Fruit fly (Drosophila melanogaster) whole organism, embryonic: Measurements from ENCODE around the gene Cpr76Bc.

Experiments used
- Adf1 ChIP-seq: fragments of 200-800 bp; sonication (Bioruptor generic); IDR thresholded peaks from 2 replicates; pipeline ENCODE4 v1.3.6; 2022; ENCODE audit warnings: missing biosample characterization, missing genetic modification characterization
- Atf6 ChIP-seq: fragments of 200-800 bp; sonication (Bioruptor generic); IDR thresholded peaks from 2 replicates; pipeline ENCODE4 v1.3.6; 2022; ENCODE audit warnings: missing biosample characterization, missing genetic modification characterization
- CG11504 ChIP-seq: fragments of 200-800 bp; sonication (Bioruptor generic); optimal IDR thresholded peaks from 3 replicates; lab custom pipeline; 2019; ENCODE audit warnings: missing biosample characterization, mild to moderate bottlenecking, missing genetic modification characterization, moderate library complexity
- CG12769 ChIP-seq: fragments of 200-800 bp; sonication (Bioruptor generic); optimal IDR thresholded peaks from 2 replicates; lab custom pipeline; 2019; ENCODE audit warnings: missing biosample characterization, mild to moderate bottlenecking, missing genetic modification characterization, moderate library complexity
- CG13287 ChIP-seq: fragments of 200-800 bp; sonication (Bioruptor generic); IDR thresholded peaks from 2 replicates; pipeline ENCODE4 v1.3.6; 2022; ENCODE audit warnings: missing biosample characterization, missing genetic modification characterization; ENCODE audit not compliant: partially characterized antibody
- CG17612 ChIP-seq: fragments of 200-800 bp; sonication (Bioruptor generic); IDR thresholded peaks from 2 replicates; pipeline ENCODE4 v1.3.6; 2022; ENCODE audit warnings: missing biosample characterization, missing genetic modification characterization
- CG17829 ChIP-seq: fragments of 200-800 bp; optimal IDR thresholded peaks from 2 replicates; lab custom pipeline; 2019; ENCODE audit warnings: missing biosample characterization, mild to moderate bottlenecking, missing genetic modification characterization, moderate library complexity
- CG32532 ChIP-seq: fragments of 200-800 bp; sonication (Bioruptor generic); IDR thresholded peaks from 2 replicates; pipeline ENCODE4 v1.3.6; 2022; ENCODE audit warnings: missing biosample characterization, missing genetic modification characterization
- CG33213 ChIP-seq: fragments of 200-800 bp; sonication (Bioruptor generic); optimal IDR thresholded peaks from 3 replicates; lab custom pipeline; 2016; ENCODE audit warnings: missing biosample characterization, missing genetic modification characterization
- CG6654 ChIP-seq: fragments of 200-800 bp; sonication (Bioruptor generic); optimal IDR thresholded peaks from 2 replicates; lab custom pipeline; 2017; ENCODE audit warnings: missing biosample characterization, mild to moderate bottlenecking, missing genetic modification characterization
- CG6854 ChIP-seq: fragments of 200-800 bp; sonication (Bioruptor generic); optimal IDR thresholded peaks from 3 replicates; lab custom pipeline; 2017; ENCODE audit warnings: missing biosample characterization, mild to moderate bottlenecking, missing genetic modification characterization
- CG8944 ChIP-seq: fragments of 200-800 bp; sonication (Bioruptor generic); optimal IDR thresholded peaks from 3 replicates; lab custom pipeline; 2016; ENCODE audit warnings: missing biosample characterization, missing genetic modification characterization
- CG9797 ChIP-seq: fragments of 200-800 bp; sonication (Bioruptor generic); optimal IDR thresholded peaks from 3 replicates; lab custom pipeline; 2018; ENCODE audit warnings: missing biosample characterization, mild to moderate bottlenecking, missing genetic modification characterization
- CrebB ChIP-seq: fragments of 200-800 bp; sonication (Bioruptor generic); optimal IDR thresholded peaks from 3 replicates; lab custom pipeline; 2018; ENCODE audit warnings: missing biosample characterization, mild to moderate bottlenecking, missing genetic modification characterization
- ERR ChIP-seq: fragments of 200-800 bp; sonication (Bioruptor generic); optimal IDR thresholded peaks from 2 replicates; lab custom pipeline; 2016; ENCODE audit warnings: missing biosample characterization, missing genetic modification characterization
- Elba2 ChIP-seq: fragments of 200-800 bp; sonication (Bioruptor generic); optimal IDR thresholded peaks from 3 replicates; lab custom pipeline; 2016; ENCODE audit warnings: missing biosample characterization, missing genetic modification characterization
- Lhr ChIP-seq: fragments of 200-800 bp; sonication (Bioruptor generic); optimal IDR thresholded peaks from 3 replicates; lab custom pipeline; 2017; ENCODE audit warnings: mild to moderate bottlenecking, missing biosample characterization, missing genetic modification reagents, missing genetic modification characterization
- Mad ChIP-seq: fragments of 200-800 bp; sonication (Bioruptor generic); optimal IDR thresholded peaks from 2 replicates; lab custom pipeline; 2016; ENCODE audit warnings: missing biosample characterization, missing genetic modification characterization
- Med ChIP-seq: fragments of 200-800 bp; sonication (Bioruptor generic); peaks from one replicate; lab custom pipeline; 2016; ENCODE audit warnings: missing biosample characterization, missing genetic modification characterization, mild to moderate bottlenecking, inconsistent platforms, moderate library complexity
- Opbp ChIP-seq: fragments of 200-800 bp; sonication (Bioruptor generic); IDR thresholded peaks from 3 replicates; pipeline ENCODE4 v1.3.6; 2022; ENCODE audit warnings: missing biosample characterization, missing genetic modification characterization; ENCODE audit not compliant: partially characterized antibody
- Poxn ChIP-seq: fragments of 200-800 bp; sonication (Bioruptor generic); IDR thresholded peaks from 2 replicates; pipeline ENCODE4 v1.3.6; 2022; ENCODE audit warnings: missing biosample characterization, missing genetic modification characterization
- Stat92E ChIP-seq, 3 experiments: fragments of >200 bp in 2 of 3; fragments of 200-800 bp in 1 of 3; sonication (Bioruptor generic) in 1 of 3; optimal IDR thresholded peaks; 2 replicates each; lab custom pipeline; 2017 to 2019; ENCODE audit warnings: missing biosample characterization in 3 of 3, missing genetic modification characterization in 3 of 3, mild to moderate bottlenecking in 1 of 3, moderate library complexity in 1 of 3
- YL-1 ChIP-seq: fragments of 200-800 bp; sonication (Bioruptor generic); optimal IDR thresholded peaks from 3 replicates; lab custom pipeline; 2017; ENCODE audit warnings: missing biosample characterization, mild to moderate bottlenecking, missing genetic modification characterization
- ato ChIP-seq: fragments of 200-800 bp; sonication (Bioruptor generic); IDR thresholded peaks from 2 replicates; pipeline ENCODE4 v1.3.6; 2022; ENCODE audit warnings: missing biosample characterization, missing genetic modification characterization; ENCODE audit not compliant: partially characterized antibody
- bbx ChIP-seq: fragments of 200-800 bp; sonication (Bioruptor generic); IDR thresholded peaks from 2 replicates; pipeline ENCODE4 v1.3.6; 2022; ENCODE audit warnings: missing biosample characterization, missing genetic modification characterization; ENCODE audit not compliant: partially characterized antibody
- chinmo ChIP-seq: fragments of 200-800 bp; sonication (Bioruptor generic); IDR thresholded peaks from 4 replicates; pipeline ENCODE4 v1.3.6; 2022; ENCODE audit warnings: missing biosample characterization, missing genetic modification characterization; ENCODE audit not compliant: partially characterized antibody
- disco-r ChIP-seq: fragments of 200-800 bp; sonication (Bioruptor generic); optimal IDR thresholded peaks from 2 replicates; lab custom pipeline; 2016; ENCODE audit warnings: missing biosample characterization, missing genetic modification characterization
- dmrt99B ChIP-seq: fragments of 200-800 bp; sonication (Bioruptor generic); optimal IDR thresholded peaks from 2 replicates; lab custom pipeline; 2018; ENCODE audit warnings: missing biosample characterization, mild to moderate bottlenecking, missing genetic modification characterization, moderate library complexity
- ems ChIP-seq: fragments of 200-800 bp; sonication (Bioruptor generic); optimal IDR thresholded peaks from 3 replicates; lab custom pipeline; 2016; ENCODE audit warnings: missing biosample characterization, missing genetic modification characterization
- ewg ChIP-seq: fragments of 200-800 bp; sonication (Bioruptor generic); optimal IDR thresholded peaks from 3 replicates; lab custom pipeline; 2017; ENCODE audit warnings: mild to moderate bottlenecking, missing biosample characterization, missing genetic modification reagents, missing genetic modification characterization
- exex ChIP-seq: fragments of 200-800 bp; sonication (Bioruptor generic); optimal IDR thresholded peaks from 4 replicates; lab custom pipeline; 2018; ENCODE audit warnings: missing biosample characterization, mild to moderate bottlenecking, missing genetic modification characterization, moderate library complexity
- fd102C ChIP-seq: fragments of 200-800 bp; sonication (Bioruptor generic); optimal IDR thresholded peaks from 2 replicates; lab custom pipeline; 2018; ENCODE audit warnings: missing biosample characterization, mild to moderate bottlenecking, missing genetic modification characterization, moderate library complexity
- fu2 ChIP-seq: fragments of 200-800 bp; sonication (Bioruptor generic); optimal IDR thresholded peaks from 2 replicates; lab custom pipeline; 2016; ENCODE audit warnings: missing biosample characterization, missing genetic modification characterization
- grn ChIP-seq: fragments of 200-800 bp; sonication (Bioruptor generic); optimal IDR thresholded peaks from 3 replicates; lab custom pipeline; 2017; ENCODE audit warnings: missing biosample characterization, missing genetic modification characterization
- gsb-n ChIP-seq: fragments of 200-800 bp; sonication (Bioruptor generic); optimal IDR thresholded peaks from 3 replicates; lab custom pipeline; 2018; ENCODE audit warnings: missing biosample characterization, mild to moderate bottlenecking, missing genetic modification characterization
- ham ChIP-seq: fragments of 200-800 bp; sonication (Bioruptor generic); IDR thresholded peaks from 2 replicates; pipeline ENCODE4 v1.3.6; 2022; ENCODE audit warnings: missing biosample characterization, missing genetic modification characterization
- ind ChIP-seq: fragments of 200-800 bp; sonication (Bioruptor generic); optimal IDR thresholded peaks from 3 replicates; lab custom pipeline; 2016; ENCODE audit warnings: missing biosample characterization, missing genetic modification characterization
- jing ChIP-seq: fragments of 200-800 bp; sonication (Bioruptor generic); optimal IDR thresholded peaks from 2 replicates; lab custom pipeline; 2018; ENCODE audit warnings: missing biosample characterization, mild to moderate bottlenecking, missing genetic modification characterization
- org-1 ChIP-seq: fragments of 200-800 bp; sonication (Bioruptor generic); optimal IDR thresholded peaks from 2 replicates; lab custom pipeline; 2017; ENCODE audit warnings: missing biosample characterization, missing genetic modification characterization
- pita ChIP-seq: fragments of 200-800 bp; sonication (Bioruptor generic); optimal IDR thresholded peaks from 2 replicates; lab custom pipeline; 2017; ENCODE audit warnings: missing biosample characterization, mild to moderate bottlenecking, missing genetic modification characterization
- prd ChIP-seq, 3 experiments: fragments of >200 bp in 2 of 3; fragments of 200-800 bp in 1 of 3; sonication (Bioruptor generic) in 1 of 3; optimal IDR thresholded peaks in 2 of 3; IDR thresholded peaks in 1 of 3; 2 replicates in 2 of 3; 3 replicates in 1 of 3; pipeline versions ENCODE4 v1.3.6 to Lab custom; 2017 to 2022; ENCODE audit warnings: missing biosample characterization in 1 of 3, missing genetic modification characterization in 1 of 3
- ranshi ChIP-seq: fragments of 200-800 bp; sonication (Bioruptor generic); IDR thresholded peaks from 2 replicates; pipeline ENCODE4 v1.3.6; 2022; ENCODE audit warnings: missing biosample characterization, missing genetic modification characterization
- rib ChIP-seq: fragments of 200-800 bp; sonication (Bioruptor generic); IDR thresholded peaks from 2 replicates; pipeline ENCODE4 v1.3.6; 2022; ENCODE audit warnings: missing biosample characterization, missing genetic modification characterization
- scrt ChIP-seq: fragments of 200-800 bp; sonication (Bioruptor generic); optimal IDR thresholded peaks from 2 replicates; lab custom pipeline; 2018; ENCODE audit warnings: missing biosample characterization, mild to moderate bottlenecking, missing genetic modification characterization, moderate library complexity
- tll ChIP-seq, 2 experiments: fragments of 200-800 bp in 1 of 2; fragments of >200 bp in 1 of 2; sonication (Bioruptor generic) in 1 of 2; optimal IDR thresholded peaks; 2 replicates each; lab custom pipeline; 2017 to 2019; ENCODE audit warnings: missing biosample characterization in 2 of 2, missing genetic modification characterization in 2 of 2, mild to moderate bottlenecking in 1 of 2, moderate library complexity in 1 of 2
- ttk ChIP-seq: fragments of 200-800 bp; sonication (Bioruptor generic); IDR thresholded peaks from 2 replicates; pipeline ENCODE4 v2.1.2; 2022; ENCODE audit warnings: missing biosample characterization, missing genetic modification characterization
- zen ChIP-seq: fragments of 200-800 bp; sonication (Bioruptor generic); optimal IDR thresholded peaks from 3 replicates; lab custom pipeline; 2018; ENCODE audit warnings: missing biosample characterization, mild to moderate bottlenecking, missing genetic modification characterization, moderate library complexity
- zfh2 ChIP-seq: fragments of 200-800 bp; sonication (Bioruptor generic); optimal IDR thresholded peaks from 2 replicates; lab custom pipeline; 2016; ENCODE audit warnings: missing biosample characterization, missing genetic modification characterization

Gene Cpr76Bc

DNA sequence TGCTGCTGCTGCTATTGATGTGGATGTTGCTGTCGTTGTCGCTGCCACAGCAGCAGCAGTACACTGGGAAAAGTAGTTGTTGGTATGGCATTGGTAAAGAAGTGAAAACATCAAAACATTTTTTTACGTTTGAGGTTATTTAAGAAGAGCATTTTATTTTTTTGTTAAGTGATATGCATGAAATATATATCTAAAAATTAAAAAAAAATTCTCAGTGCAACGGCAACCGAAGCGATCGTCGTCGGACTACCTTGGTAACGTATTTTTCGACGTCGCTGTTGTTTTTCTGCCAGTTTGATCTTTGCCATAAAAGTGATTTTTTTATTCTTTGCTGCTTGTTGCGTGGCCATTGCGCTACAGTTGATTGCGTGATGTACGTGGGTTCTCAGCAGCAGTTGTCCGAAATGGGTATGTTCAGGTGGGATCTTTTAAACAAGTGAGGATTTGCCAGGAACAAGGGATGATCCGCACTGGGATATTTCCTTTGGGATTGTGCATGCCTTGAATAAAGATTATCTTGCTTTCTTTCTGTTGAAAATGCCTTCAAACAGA is 40.0 kb downstream of the Cpr76Bc start (continued):
- TF ChIP-seq ems (GFP tag; lab: Kevin White, UChicago) (peak; percentile 92), rib (GFP tag; lab: Robert Waterston, UW) (peak; percentile 93), Atf6 (GFP tag; lab: Robert Waterston, UW) (peak; percentile 95), chinmo (GFP tag; lab: Robert Waterston, UW) (0 out of 4 replicates have a peak, but pooled peaks have one; percentile 70), CG6854 (GFP tag; lab: Kevin White, UChicago) (peak; percentile 84), ewg (GFP tag; lab: Kevin White, UChicago) (peak; percentile 88), exex (tag; lab: Kevin White, UChicago) (peak; percentile 73), Lhr (peak; percentile 92), disco-r (GFP tag; lab: Kevin White, UChicago) (peak; percentile 83), ttk (GFP tag; lab: Robert Waterston, UW) (peak; percentile 92), Mad (peak; percentile 93), tll (GFP tag; optimal IDR thresholded peaks at IDR 0.05; lab: Kevin White, UChicago) (peak in 1 of 2 experiments; percentile 92)

DNA sequence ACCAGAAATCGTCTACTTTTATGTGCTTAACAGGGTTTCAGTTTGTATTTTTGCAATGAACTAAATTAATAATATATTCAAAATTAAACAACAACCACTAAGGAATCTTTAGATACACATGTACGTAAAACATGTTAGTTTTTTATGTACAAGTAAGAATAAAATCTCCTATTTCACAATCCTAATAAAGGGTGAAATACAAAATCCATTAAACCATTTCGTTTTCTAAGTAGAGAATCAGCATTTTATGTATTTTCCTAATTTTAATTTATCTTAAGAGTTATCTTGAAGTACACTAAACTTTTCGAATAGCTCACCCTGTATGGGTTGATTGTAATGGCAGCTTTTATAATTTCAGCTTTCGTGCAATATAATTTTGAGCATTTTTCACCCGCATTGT is 41.0 kb downstream of the Cpr76Bc start:
- TF ChIP-seq zfh2 (peak; percentile 1), ranshi (GFP tag; lab: Robert Waterston, UW) (no peak), CG17829 (tag; lab: Kevin White, UChicago) (no peak), ERR (GFP tag; lab: Kevin White, UChicago) (no peak), CG8944 (no peak), YL-1 (no peak), CG11504 (tag; lab: Kevin White, UChicago) (peak; percentile 60), Elba2 (GFP tag; lab: Kevin White, UChicago) (no peak), CG6654 (GFP tag; lab: Kevin White, UChicago) (no peak), gsb-n (tag; lab: Kevin White, UChicago) (no peak), ato (GFP tag; lab: Robert Waterston, UW) (no peak), org-1 (peak; percentile 13), CG13287 (no peak), zen (tag; lab: Kevin White, UChicago) (no peak), Adf1 (GFP tag; lab: Robert Waterston, UW) (no peak), grn (GFP tag; lab: Kevin White, UChicago) (no peak), fu2 (peak; percentile 1), ham (GFP tag; lab: Robert Waterston, UW) (no peak), CrebB (tag; lab: Kevin White, UChicago) (no peak), prd (optimal IDR thresholded peaks at IDR 0.05; lab: Kevin White, UChicago) (no peak), prd (GFP tag; IDR thresholded peaks at IDR 0.05; lab: Robert Waterston, UW) (no peak), scrt (GFP tag; lab: Kevin White, UChicago) (peak; percentile 33), CG17612 (no peak), fd102C (GFP tag; lab: Kevin White, UChicago) (no peak), bbx (GFP tag; lab: Robert Waterston, UW) (no peak), Med (GFP tag; lab: Kevin White, UChicago) (peak; percentile 18), jing (no peak), ind (GFP tag; lab: Kevin White, UChicago) (no peak), CG33213 (GFP tag; lab: Kevin White, UChicago) (no peak), CG32532 (GFP tag; lab: Robert Waterston, UW) (0 out of 2 replicates have a peak, but pooled peaks have one; percentile 28), pita (no peak), CG9797 (GFP tag; lab: Kevin White, UChicago) (no peak), Opbp (no peak), Poxn (no peak), dmrt99B (tag; lab: Kevin White, UChicago) (peak; percentile 51), CG12769 (tag; lab: Kevin White, UChicago) (no peak), Stat92E (GFP tag; optimal IDR thresholded peaks at IDR 0.05; lab: Kevin White, UChicago) (no peak)
